Fruit fly (Drosophila melanogaster) whole organism, wandering third instar larva: Measurements from ENCODE around the gene PIG-C.

Experiments used
- Abd-B ChIP-seq: fragments of >200 bp; optimal IDR thresholded peaks from 2 replicates; lab custom pipeline; 2017; ENCODE audit warnings: missing biosample characterization, missing genetic modification characterization
- CG9705 ChIP-seq: fragments of 200-800 bp; sonication (Bioruptor generic); optimal IDR thresholded peaks from 2 replicates; lab custom pipeline; 2018; ENCODE audit warnings: missing biosample characterization, mild to moderate bottlenecking, missing genetic modification characterization
- CrebA ChIP-seq: fragments of 200-800 bp; sonication (Bioruptor generic); optimal IDR thresholded peaks from 2 replicates; lab custom pipeline; 2016; ENCODE audit warnings: missing biosample characterization, mild to moderate bottlenecking, missing genetic modification characterization, borderline replicate concordance
- Dif ChIP-seq: fragments of 200-275, 200-300 bp; sonication (Bioruptor generic); optimal IDR thresholded peaks from 2 replicates; lab custom pipeline; 2018; ENCODE audit warnings: missing biosample characterization, missing genetic modification characterization; ENCODE audit not compliant: partially characterized antibody
- GATAd ChIP-seq: sonication (Bioruptor generic); optimal IDR thresholded peaks from 2 replicates; lab custom pipeline; 2016; ENCODE audit warnings: missing biosample characterization, missing genetic modification characterization
- Hnf4 ChIP-seq: fragments of 200-800 bp; sonication (Bioruptor generic); optimal IDR thresholded peaks from 2 replicates; lab custom pipeline; 2016; ENCODE audit warnings: missing biosample characterization, mild to moderate bottlenecking, missing genetic modification characterization
- Hr78 ChIP-seq: fragments of >200 bp; optimal IDR thresholded peaks from 2 replicates; lab custom pipeline; 2017; ENCODE audit warnings: missing biosample characterization, missing genetic modification characterization
- Mio ChIP-seq: sonication (Bioruptor generic); optimal IDR thresholded peaks from 2 replicates; lab custom pipeline; 2016; ENCODE audit warnings: missing biosample characterization, missing genetic modification characterization
- Myc ChIP-seq: fragments of >200 bp; optimal IDR thresholded peaks from 2 replicates; lab custom pipeline; 2017
- N ChIP-seq: fragments of >200 bp; optimal IDR thresholded peaks from 2 replicates; lab custom pipeline; 2018; ENCODE audit warnings: missing biosample characterization, missing external identifiers, missing genetic modification characterization
- OdsH ChIP-seq: fragments of 200-800 bp; sonication (Bioruptor generic); optimal IDR thresholded peaks from 2 replicates; lab custom pipeline; 2016; ENCODE audit warnings: missing biosample characterization, mild to moderate bottlenecking, missing genetic modification characterization
- Rel ChIP-seq, 2 experiments: fragments of 200-800 bp; sonication (Bioruptor generic) in 1 of 2; optimal IDR thresholded peaks; 2 replicates in 1 of 2; 3 replicates in 1 of 2; lab custom pipeline; 2016 to 2019; ENCODE audit warnings: mild to moderate bottlenecking in 2 of 2, missing biosample characterization in 2 of 2, missing genetic modification characterization in 2 of 2, moderate library complexity in 1 of 2
- Sp1 ChIP-seq: fragments of 200-800 bp; sonication (Bioruptor generic); optimal IDR thresholded peaks from 3 replicates; lab custom pipeline; 2019; ENCODE audit warnings: missing biosample characterization, mild to moderate bottlenecking, missing genetic modification characterization, moderate library complexity
- br ChIP-seq: fragments of 200-800 bp; sonication (Bioruptor generic); optimal IDR thresholded peaks from 2 replicates; lab custom pipeline; 2016; ENCODE audit warnings: missing biosample characterization, missing genetic modification characterization
- dmrt93B ChIP-seq: fragments of 200-800 bp; sonication (Bioruptor generic); optimal IDR thresholded peaks from 2 replicates; lab custom pipeline; 2018; ENCODE audit warnings: missing biosample characterization, mild to moderate bottlenecking, missing genetic modification characterization
- dsf ChIP-seq: sonication (Bioruptor generic); optimal IDR thresholded peaks from 2 replicates; lab custom pipeline; 2016; ENCODE audit warnings: missing biosample characterization, missing genetic modification characterization, borderline replicate concordance
- ey ChIP-seq: fragments of 200-800 bp; sonication (Bioruptor generic); optimal IDR thresholded peaks from 2 replicates; lab custom pipeline; 2016; ENCODE audit warnings: missing biosample characterization, missing genetic modification characterization
- fru ChIP-seq: fragments of 200-800 bp; sonication (Bioruptor generic); optimal IDR thresholded peaks from 3 replicates; lab custom pipeline; 2016; ENCODE audit warnings: missing biosample characterization, mild to moderate bottlenecking, missing genetic modification characterization
- h ChIP-seq: fragments of 200-800 bp; sonication (Bioruptor generic); optimal IDR thresholded peaks from 3 replicates; lab custom pipeline; 2016; ENCODE audit warnings: missing biosample characterization, mild to moderate bottlenecking, missing genetic modification characterization
- jim ChIP-seq: fragments of 175-275, 200-325 bp; sonication (Bioruptor generic); optimal IDR thresholded peaks from 2 replicates; lab custom pipeline; 2016; ENCODE audit warnings: missing biosample characterization, mild to moderate bottlenecking, missing genetic modification characterization
- psq ChIP-seq: fragments of 200-800 bp; sonication (Bioruptor generic); optimal IDR thresholded peaks from 3 replicates; lab custom pipeline; 2017; ENCODE audit warnings: missing biosample characterization, mild to moderate bottlenecking, missing genetic modification characterization, moderate library complexity
- rgr ChIP-seq: fragments of 200-800 bp; sonication (Bioruptor generic); optimal IDR thresholded peaks from 3 replicates; lab custom pipeline; 2016; ENCODE audit warnings: missing biosample characterization, mild to moderate bottlenecking, missing genetic modification characterization
- tai ChIP-seq: sonication (Bioruptor generic); optimal IDR thresholded peaks from 2 replicates; lab custom pipeline; 2016; ENCODE audit warnings: missing biosample characterization, missing genetic modification characterization
- usp ChIP-seq: fragments of >200 bp; optimal IDR thresholded peaks from 2 replicates; lab custom pipeline; 2017; ENCODE audit warnings: missing biosample characterization, missing genetic modification characterization
- woc ChIP-seq: sonication (Bioruptor generic); optimal IDR thresholded peaks from 2 replicates; lab custom pipeline; 2016; ENCODE audit warnings: missing biosample characterization, mild to moderate bottlenecking, missing genetic modification characterization

Gene PIG-C

dm6 chr3L:3352516-3352915 is 33.5 kb upstream of the PIG-C start:
- TF ChIP-seq Dif (GFP tag; lab: Kevin White, UChicago): no peak

- TF ChIP-seq CG9705 (GFP tag; lab: Kevin White, UChicago) (no peak), ey (GFP tag; lab: Kevin White, UChicago) (no peak), br (GFP tag; lab: Kevin White, UChicago) (no peak), Sp1 (GFP tag; lab: Kevin White, UChicago) (no peak), CrebA (GFP tag; lab: Kevin White, UChicago) (no peak), GATAd (GFP tag; lab: Kevin White, UChicago) (no peak), tai (GFP tag; lab: Kevin White, UChicago) (no peak), Myc (no peak), N (GFP tag; lab: Kevin White, UChicago) (no peak), Abd-B (GFP tag; lab: Kevin White, UChicago) (no peak), woc (GFP tag; lab: Kevin White, UChicago) (no peak), Hr78 (GFP tag; lab: Kevin White, UChicago) (no peak), usp (no peak), psq (GFP tag; lab: Kevin White, UChicago) (no peak), h (no peak), fru (GFP tag; lab: Kevin White, UChicago) (no peak), dsf (GFP tag; lab: Kevin White, UChicago) (no peak), dmrt93B (GFP tag; lab: Kevin White, UChicago) (no peak)
Measured at dm6 chr3L:3351814-3352359, 32.9 kb upstream of the PIG-C start.

dm6 chr3L:3350572-3351343 is 31.7 kb upstream of the PIG-C start:
- TF ChIP-seq OdsH (GFP tag; lab: Kevin White, UChicago): peak; percentile 21
- TF ChIP-seq Rel (GFP tag; optimal IDR thresholded peaks at IDR 0.05; lab: Kevin White, UChicago): no peak
- peak; percentile 10 for TF ChIP-seq Rel (tag; optimal IDR thresholded peaks at IDR 0.05; lab: Kevin White, UChicago)
- no peak for TF ChIP-seq Abd-B (GFP tag; lab: Kevin White, UChicago)
- TF ChIP-seq ey (GFP tag; lab: Kevin White, UChicago): peak; percentile 60
- TF ChIP-seq fru (GFP tag; lab: Kevin White, UChicago): peak; percentile 61
- no peak for TF ChIP-seq dsf (GFP tag; lab: Kevin White, UChicago)
- TF ChIP-seq br (GFP tag; lab: Kevin White, UChicago): peak; percentile 28
- TF ChIP-seq rgr (GFP tag; lab: Kevin White, UChicago): peak; percentile 53

dm6 chr3L:3349825-3350123 is 30.7 kb upstream of the PIG-C start:
- TF ChIP-seq Sp1 (GFP tag; lab: Kevin White, UChicago) (no peak), Rel (GFP tag; optimal IDR thresholded peaks at IDR 0.05; lab: Kevin White, UChicago) (no peak), Rel (tag; optimal IDR thresholded peaks at IDR 0.05; lab: Kevin White, UChicago) (peak; percentile 85)

dm6 chr3L:3348956-3349824 is 30.2 kb upstream of the PIG-C start:
- TF ChIP-seq ey (GFP tag; lab: Kevin White, UChicago) (no peak), Sp1 (GFP tag; lab: Kevin White, UChicago) (peak; percentile 20)
- TF ChIP-seq, all 38 proteins: peak for 1

dm6 chr3L:3346294-3346693 is 27.3 kb upstream of the PIG-C start:
- TF ChIP-seq jim (GFP tag; lab: Kevin White, UChicago) (no peak), Mio (GFP tag; lab: Kevin White, UChicago) (no peak), Myc (no peak), psq (GFP tag; lab: Kevin White, UChicago) (no peak), Hnf4 (GFP tag; lab: Kevin White, UChicago) (no peak)
